Fruit fly (Drosophila melanogaster) whole organism: ENCODE data around the gene CG15431.

ENCODE experiments used
- CG8478 ChIP-seq: fragments of >200 bp; optimal IDR thresholded peaks from 2 replicates; lab custom pipeline; 2018; ENCODE audit warnings: inconsistent platforms
- Dll ChIP-seq: fragments of >200 bp; optimal IDR thresholded peaks from 2 replicates; lab custom pipeline; 2017
- EcR ChIP-seq, 2 experiments: fragments of >200 bp; optimal IDR thresholded peaks; 2 replicates each; lab custom pipeline; 2017; ENCODE audit warnings: missing biosample characterization in 2 of 2, missing genetic modification characterization in 2 of 2, missing genetic modification reagents in 2 of 2
- pan ChIP-seq: fragments of >200 bp; optimal IDR thresholded peaks from 2 replicates; lab custom pipeline; 2017
- psq ChIP-seq: fragments of >200 bp; optimal IDR thresholded peaks from 2 replicates; lab custom pipeline; 2017
- usp ChIP-seq: fragments of >200 bp; optimal IDR thresholded peaks from 2 replicates; lab custom pipeline; 2017; ENCODE audit warnings: missing biosample characterization, missing genetic modification characterization, mixed read lengths

DNA sequence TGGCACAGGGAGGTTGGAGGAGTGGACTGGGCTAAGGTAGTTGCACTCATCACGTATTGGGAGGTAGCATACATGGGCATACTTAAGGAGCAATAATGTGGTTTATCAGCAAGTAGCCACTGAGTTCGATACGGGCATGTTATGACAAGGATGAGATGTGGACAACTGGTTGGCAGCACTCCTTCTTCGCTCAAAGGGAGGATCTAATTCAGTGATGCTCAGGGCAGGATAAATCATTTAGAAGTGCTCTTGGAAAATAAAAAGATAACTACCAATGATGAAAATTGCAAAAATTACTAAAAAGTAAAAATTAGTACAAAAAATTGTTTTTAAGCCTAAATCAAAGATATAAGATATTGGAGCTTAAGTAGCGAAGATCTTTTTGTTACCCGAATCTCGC lies 80.2 kb downstream of the CG15431 start:
- no peak for TF ChIP-seq Dll
- peak in 1 of 2 experiments; percentile 45 for TF ChIP-seq EcR (GFP tag; optimal IDR thresholded peaks at IDR 0.05; lab: Kevin White, UChicago)
- no peak for TF ChIP-seq pan (lab: Kevin White, UChicago)
- TF ChIP-seq usp (GFP tag; lab: Kevin White, UChicago): no peak
- no peak for TF ChIP-seq psq (lab: Kevin White, UChicago)
- TF ChIP-seq CG8478 (lab: Kevin White, UChicago): no peak
